Fruit fly (Drosophila melanogaster): ENCODE results near the gene Hmgcr.

DNA sequence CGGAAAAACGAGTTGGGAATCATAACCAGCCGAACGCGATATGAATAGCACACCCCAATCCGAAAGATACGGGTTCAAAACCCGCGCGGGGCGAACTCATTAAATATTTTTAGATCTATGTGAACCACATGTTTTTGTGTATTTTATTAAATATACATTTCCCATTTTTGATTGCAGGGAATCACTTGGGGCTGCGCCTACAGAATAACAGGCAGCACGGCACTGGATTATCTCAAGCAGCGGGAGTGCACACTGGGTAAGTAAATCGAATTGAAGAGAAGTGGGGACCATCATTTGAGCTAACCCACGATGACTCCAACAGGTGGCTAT lies 2.7 kb upstream of the Hmgcr start:
- TF ChIP-seq ttk (optimal IDR thresholded peaks at IDR 0.05), result no peak
- no peak for TF ChIP-seq psq (optimal IDR thresholded peaks at IDR 0.05)
